Worm (Caenorhabditis elegans) whole organism, mixed stage, embryonic: Measurements from ENCODE around the gene Y57E12AL.1.
"Not testable (repeated sequence)": the region's sequence is repeated elsewhere in the genome, so short reads cannot be mapped to it uniquely, and the experiment has no call there.

Experiments
- M03D4.4 ChIP-seq: sonication (generic microtip); optimal IDR thresholded peaks from 2 replicates; lab custom pipeline; 2017; ENCODE audit warnings: mild to moderate bottlenecking, missing genetic modification characterization, missing compliant biosample characterization
- bed-3 ChIP-seq: fragments of 200-800 bp; sonication (Bioruptor generic); optimal IDR thresholded peaks from 3 replicates; lab custom pipeline; 2018; ENCODE audit warnings: mild to moderate bottlenecking, missing genetic modification characterization, moderate library complexity, missing compliant biosample characterization
- blmp-1 ChIP-seq: fragments of 150-350 bp; optimal IDR thresholded peaks from 2 replicates; lab custom pipeline; 2014; ENCODE audit warnings: missing biosample characterization, missing genetic modification characterization
- ceh-39 ChIP-seq: fragments of 150-350 bp; optimal IDR thresholded peaks from 2 replicates; lab custom pipeline; 2014; ENCODE audit warnings: missing biosample characterization, missing genetic modification characterization
- ceh-43 ChIP-seq: fragments of 200-800 bp; sonication (Bioruptor generic); optimal IDR thresholded peaks from 2 replicates; lab custom pipeline; 2018; ENCODE audit warnings: mild to moderate bottlenecking, missing genetic modification characterization, moderate library complexity, missing compliant biosample characterization
- ceh-83 ChIP-seq: fragments of 200-800 bp; sonication (Bioruptor generic); optimal IDR thresholded peaks from 2 replicates; lab custom pipeline; 2018; ENCODE audit warnings: mild to moderate bottlenecking, missing genetic modification characterization, missing compliant biosample characterization
- drap-1 ChIP-seq: fragments of 200-800 bp; sonication (Bioruptor generic); optimal IDR thresholded peaks from 3 replicates; lab custom pipeline; 2018; ENCODE audit warnings: mild to moderate bottlenecking, missing genetic modification characterization, missing compliant biosample characterization
- elt-1 ChIP-seq: sonication (generic microtip); optimal IDR thresholded peaks from 2 replicates; lab custom pipeline; 2017; ENCODE audit warnings: missing genetic modification characterization, mild to moderate bottlenecking, missing compliant biosample characterization, antibody characterized with exemption, moderate library complexity, borderline replicate concordance; ENCODE audit not compliant: insufficient read depth
- ham-2 ChIP-seq: fragments of 200-800 bp; sonication (Bioruptor generic); optimal IDR thresholded peaks from 2 replicates; lab custom pipeline; 2018; ENCODE audit warnings: mild to moderate bottlenecking, missing genetic modification characterization, missing compliant biosample characterization
- hlh-1 ChIP-seq: fragments of 150-350 bp; optimal IDR thresholded peaks from 2 replicates; lab custom pipeline; 2014; ENCODE audit warnings: missing biosample characterization, missing genetic modification reagents, missing genetic modification characterization
- lin-13 ChIP-seq: fragments of 150-350 bp; optimal IDR thresholded peaks from 2 replicates; lab custom pipeline; 2014; ENCODE audit warnings: missing biosample characterization, missing genetic modification characterization
- lsy-2 ChIP-seq: fragments of 150-350 bp; optimal IDR thresholded peaks from 2 replicates; lab custom pipeline; 2014; ENCODE audit warnings: missing biosample characterization, missing genetic modification characterization
- mep-1 ChIP-seq: fragments of 150-350 bp; optimal IDR thresholded peaks from 2 replicates; lab custom pipeline; 2017; ENCODE audit warnings: missing biosample characterization, missing genetic modification reagents, missing genetic modification characterization, inconsistent platforms
- mls-2 ChIP-seq: sonication (generic microtip); optimal IDR thresholded peaks from 2 replicates; lab custom pipeline; 2016; ENCODE audit warnings: mild to moderate bottlenecking, missing genetic modification characterization, moderate library complexity, missing compliant biosample characterization
- nhr-12 ChIP-seq: fragments of 150-350 bp; optimal IDR thresholded peaks from 2 replicates; lab custom pipeline; 2014; ENCODE audit warnings: missing biosample characterization, missing genetic modification characterization
- nhr-237 ChIP-seq: fragments of 150-350 bp; optimal IDR thresholded peaks from 2 replicates; lab custom pipeline; 2014; ENCODE audit warnings: missing biosample characterization, missing genetic modification characterization
- nhr-28 ChIP-seq: fragments of 150-350 bp; optimal IDR thresholded peaks from 2 replicates; lab custom pipeline; 2014; ENCODE audit warnings: missing biosample characterization, missing genetic modification characterization
- nhr-76 ChIP-seq: sonication (generic microtip); optimal IDR thresholded peaks from 2 replicates; lab custom pipeline; 2017; ENCODE audit warnings: missing biosample characterization, missing genetic modification characterization
- pha-4 ChIP-seq: fragments of 150-350 bp; optimal IDR thresholded peaks from 2 replicates; lab custom pipeline; 2018; ENCODE audit warnings: missing biosample characterization, missing genetic modification reagents, missing genetic modification characterization
- sem-2 ChIP-seq: fragments of 200-800 bp; sonication (Bioruptor generic); optimal IDR thresholded peaks from 2 replicates; lab custom pipeline; 2018; ENCODE audit warnings: mild to moderate bottlenecking, missing genetic modification characterization, missing compliant biosample characterization
- snpc-4 ChIP-seq: fragments of 150-350 bp; optimal IDR thresholded peaks from 2 replicates; lab custom pipeline; 2014; ENCODE audit warnings: missing biosample characterization, missing genetic modification characterization
- sptf-1 ChIP-seq: sonication (generic microtip); optimal IDR thresholded peaks from 2 replicates; lab custom pipeline; 2017; ENCODE audit warnings: mild to moderate bottlenecking, missing genetic modification characterization, moderate library complexity, missing compliant biosample characterization
- tbx-8 ChIP-seq: fragments of 200-800 bp; sonication (Bioruptor generic); optimal IDR thresholded peaks from 2 replicates; lab custom pipeline; 2018; ENCODE audit warnings: mild to moderate bottlenecking, missing genetic modification characterization, moderate library complexity, missing compliant biosample characterization
- unc-120 ChIP-seq: sonication (generic microtip); optimal IDR thresholded peaks from 2 replicates; lab custom pipeline; 2017; ENCODE audit warnings: missing genetic modification characterization, missing compliant biosample characterization; ENCODE audit not compliant: poor library complexity, severe bottlenecking
- unc-39 ChIP-seq: fragments of 150-350 bp; optimal IDR thresholded peaks from 2 replicates; lab custom pipeline; 2014; ENCODE audit warnings: missing biosample characterization, missing genetic modification characterization
- zip-8 ChIP-seq: fragments of 150-350 bp; optimal IDR thresholded peaks from 2 replicates; lab custom pipeline; 2014; ENCODE audit warnings: missing biosample characterization, missing genetic modification characterization

The Y57E12AL.1 gene

DNA sequence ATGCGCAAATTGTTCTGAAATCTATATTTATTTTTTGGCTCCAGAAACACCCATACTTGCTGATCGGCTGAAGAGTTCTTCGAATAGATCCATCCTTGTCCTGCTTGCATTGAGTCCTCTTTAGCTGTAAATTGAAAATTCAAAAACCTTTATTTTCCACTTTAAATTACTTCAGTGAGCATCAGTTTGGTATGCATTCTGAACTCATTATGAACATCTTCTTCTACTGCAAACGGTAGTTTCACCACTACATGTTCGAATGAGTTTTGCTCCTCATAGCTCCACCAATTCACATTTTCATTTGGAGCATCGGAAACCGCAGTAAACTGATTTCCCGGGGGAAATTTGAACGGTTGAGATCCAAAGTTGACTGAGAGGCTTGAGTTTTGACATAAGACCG lies 10.2 kb upstream of the Y57E12AL.1 start:
- TF ChIP-seq bed-3 (GFP tag; lab: Kevin White, UChicago): no peak
- no peak for TF ChIP-seq unc-39 (tag; lab: Kevin White, UChicago)
- no peak for TF ChIP-seq tbx-8 (GFP tag; lab: Kevin White, UChicago)
- no peak for TF ChIP-seq nhr-237
- no peak for TF ChIP-seq elt-1 (tag; lab: Kevin White, UChicago)
- no peak for TF ChIP-seq snpc-4 (tag; lab: Kevin White, UChicago)
- TF ChIP-seq, all 35 proteins: peak for 0

- no peak for TF ChIP-seq ceh-43 (GFP tag; lab: Kevin White, UChicago)
- no peak for TF ChIP-seq blmp-1 (tag; lab: Kevin White, UChicago)
- no peak for TF ChIP-seq mls-2 (tag; lab: Kevin White, UChicago)
- no peak for TF ChIP-seq nhr-12 (tag; lab: Kevin White, UChicago)
- no peak for TF ChIP-seq zip-8 (tag; lab: Kevin White, UChicago)
- TF ChIP-seq drap-1 (GFP tag; lab: Kevin White, UChicago): no peak
- no peak for TF ChIP-seq M03D4.4 (tag; lab: Kevin White, UChicago)
- no peak for TF ChIP-seq tbx-8 (GFP tag; lab: Kevin White, UChicago)
- TF ChIP-seq lsy-2 (tag; lab: Kevin White, UChicago): no peak
- TF ChIP-seq sptf-1 (tag; lab: Kevin White, UChicago): no peak
- TF ChIP-seq ham-2 (GFP tag; lab: Kevin White, UChicago): no peak
- TF ChIP-seq ceh-83 (GFP tag; lab: Kevin White, UChicago): no peak
- no peak for TF ChIP-seq hlh-1 (tag; lab: Kevin White, UChicago)
- no peak for TF ChIP-seq bed-3 (GFP tag; lab: Kevin White, UChicago)
- no peak for TF ChIP-seq unc-39 (tag; lab: Kevin White, UChicago)
- no peak for TF ChIP-seq unc-120 (tag; lab: Kevin White, UChicago)
- no peak for TF ChIP-seq pha-4 (tag; lab: Kevin White, UChicago)
These were observed 9.1 kb upstream of the Y57E12AL.1 start, which contains the start of the genes tofu-2 and spig-1 for ce11 chrV:7051133-7051765. Gene tofu-2 (minus strand): TSS chrV:7051248. Gene spig-1 (plus strand): TSS chrV:7051715.

DNA sequence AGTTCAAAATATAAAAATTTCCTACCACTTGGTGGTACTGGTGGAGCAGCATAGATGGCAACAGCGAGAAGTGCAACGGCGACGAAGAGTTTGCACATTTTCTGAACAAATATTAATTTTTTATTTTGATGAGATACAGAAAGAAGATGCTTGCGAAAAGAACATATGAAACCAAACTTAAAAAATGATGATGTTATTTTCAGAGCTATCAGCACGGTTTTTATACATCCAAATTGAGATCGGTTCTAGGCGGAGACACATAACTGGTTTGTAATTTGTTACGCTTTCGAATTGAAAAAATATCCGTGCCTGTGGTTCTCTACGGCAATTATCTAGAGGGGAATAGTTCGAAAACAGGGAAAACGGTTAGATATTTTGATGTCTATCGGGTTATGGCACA lies 7.2 kb upstream of the Y57E12AL.1 start, which contains the start of gene txt-17:
Gene txt-17, minus strand, starts transcription at position 101 of the 400 bp plus-strand sequence.
- no peak for TF ChIP-seq nhr-76 (tag; lab: Kevin White, UChicago)
- no peak for TF ChIP-seq sem-2 (GFP tag; lab: Kevin White, UChicago)
- no peak for TF ChIP-seq mls-2 (tag; lab: Kevin White, UChicago)
- TF ChIP-seq sptf-1 (tag; lab: Kevin White, UChicago): no peak
- TF ChIP-seq ham-2 (GFP tag; lab: Kevin White, UChicago): no peak
- no peak for TF ChIP-seq zip-8 (tag; lab: Kevin White, UChicago)
- TF ChIP-seq pha-4 (tag; lab: Kevin White, UChicago): no peak

- no peak for TF ChIP-seq pha-4 (tag; lab: Kevin White, UChicago)
- TF ChIP-seq lin-13 (tag; lab: Kevin White, UChicago): no peak
- TF ChIP-seq unc-39 (tag; lab: Kevin White, UChicago): no peak
- no peak for TF ChIP-seq hlh-1 (tag; lab: Kevin White, UChicago)
- TF ChIP-seq nhr-237: no peak
- no peak for TF ChIP-seq nhr-28 (tag; lab: Kevin White, UChicago)
- no peak for TF ChIP-seq elt-1 (tag; lab: Kevin White, UChicago)
- no peak for TF ChIP-seq sptf-1 (tag; lab: Kevin White, UChicago)
- TF ChIP-seq mls-2 (tag; lab: Kevin White, UChicago): no peak
- TF ChIP-seq, all 35 proteins: peak for 0
These were observed 5.7 kb upstream of the Y57E12AL.1 start, which contains the start of gene spig-8 for ce11 chrV:7054598-7054997. Gene spig-8 (plus strand): TSS chrV:7054898.

DNA sequence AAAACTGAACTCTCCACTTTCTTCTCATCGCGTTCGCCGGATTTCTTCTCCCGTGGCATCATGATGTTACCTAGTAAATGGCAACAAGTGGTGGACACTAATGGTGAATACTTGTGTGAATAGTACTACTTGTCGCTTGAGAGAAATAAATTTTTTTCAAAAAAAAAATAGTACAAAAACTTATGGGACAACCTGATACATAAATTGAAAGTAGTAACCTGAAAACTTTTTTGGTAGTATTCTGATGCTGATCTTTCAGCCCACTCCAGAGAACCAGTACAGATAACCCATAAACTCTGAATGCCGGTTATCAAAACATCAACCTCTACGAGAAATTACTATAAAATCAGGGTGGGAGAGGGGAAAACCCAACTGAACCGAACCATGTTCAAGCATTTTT lies 2.5 kb upstream of the Y57E12AL.1 start, which contains the start of gene Y57E12AL.2:
Gene Y57E12AL.2, plus strand, starts transcription at position 301 of the 400 bp plus-strand sequence.
- TF ChIP-seq nhr-76, M03D4.4, elt-1 (tag; lab: Kevin White, UChicago): not testable (repeated sequence)

- TF ChIP-seq tbx-8 (GFP tag; lab: Kevin White, UChicago) (no peak), zip-8 (tag; lab: Kevin White, UChicago) (no peak), ham-2 (GFP tag; lab: Kevin White, UChicago) (no peak), M03D4.4 (tag; lab: Kevin White, UChicago) (no peak), nhr-237 (no peak), nhr-76 (tag; lab: Kevin White, UChicago) (no peak), mep-1 (tag; lab: Kevin White, UChicago) (no peak), sptf-1 (tag; lab: Kevin White, UChicago) (no peak), nhr-28 (tag; lab: Kevin White, UChicago) (no peak), ceh-39 (tag; lab: Kevin White, UChicago) (no peak)
These were observed 980 bp upstream of the Y57E12AL.1 start, which contains the start of gene mdt-6 for ce11 chrV:7059350-7059749. Gene mdt-6 (minus strand): TSS chrV:7059624.
